Fruit fly (Drosophila melanogaster): ENCODE data around the gene CG15498.

Gene CG15498

dm6 chr3R:21584296-21584936 is 15.5 kb upstream of the CG15498 start:
- no peak for TF ChIP-seq HLH106 (tag; optimal IDR thresholded peaks at IDR 0.05)
- no peak for TF ChIP-seq Dfd (GFP tag; optimal IDR thresholded peaks at IDR 0.05)
- TF ChIP-seq ey (GFP tag; optimal IDR thresholded peaks at IDR 0.05): no peak
- no peak for TF ChIP-seq usp (GFP tag; optimal IDR thresholded peaks at IDR 0.05)
- no peak for TF ChIP-seq rgr (GFP tag; optimal IDR thresholded peaks at IDR 0.05)

- peak; percentile 74 for TF ChIP-seq psq (GFP tag; optimal IDR thresholded peaks at IDR 0.05)
- TF ChIP-seq Dfd (GFP tag; optimal IDR thresholded peaks at IDR 0.05): no peak
Measured at dm6 chr3R:21583603-21584218, 14.8 kb upstream of the CG15498 start.

dm6 chr3R:21583087-21583486 is 14.1 kb upstream of the CG15498 start:
- no peak for TF ChIP-seq h (GFP tag; optimal IDR thresholded peaks at IDR 0.05)
- no peak for TF ChIP-seq tai (GFP tag; optimal IDR thresholded peaks at IDR 0.05)
- no peak for TF ChIP-seq Vsx2 (GFP tag; optimal IDR thresholded peaks at IDR 0.05; ENCODE audit: partially characterized antibody)
- TF ChIP-seq dsf (GFP tag; optimal IDR thresholded peaks at IDR 0.05; ENCODE audit: borderline replicate concordance): no peak
- TF ChIP-seq lola (GFP tag; optimal IDR thresholded peaks at IDR 0.05): no peak
- TF ChIP-seq Abd-B (GFP tag; optimal IDR thresholded peaks at IDR 0.05): no peak
- TF ChIP-seq dl (GFP tag; optimal IDR thresholded peaks at IDR 0.05; ENCODE audit: insufficient read depth in 1 of 2, partially characterized antibody in 2 of 2): no peak
- no peak for TF ChIP-seq jim (GFP tag; optimal IDR thresholded peaks at IDR 0.05)

dm6 chr3R:21582637-21583036 is 13.7 kb upstream of the CG15498 start:
- TF ChIP-seq Rel (GFP tag; optimal IDR thresholded peaks at IDR 0.05) (no peak), Rel (tag; optimal IDR thresholded peaks at IDR 0.05) (peak; percentile 36), CG32264 (GFP tag; optimal IDR thresholded peaks at IDR 0.05) (no peak), h (GFP tag; optimal IDR thresholded peaks at IDR 0.05) (peak; percentile 39)

dm6 chr3R:21582124-21582474 is 13.2 kb upstream of the CG15498 start:
- TF ChIP-seq Hr83 (GFP tag; optimal IDR thresholded peaks at IDR 0.05; ENCODE audit: poor library complexity, severe bottlenecking): no peak
- peak; percentile 25 for TF ChIP-seq Myc (optimal IDR thresholded peaks at IDR 0.05)

- no peak for TF ChIP-seq dsf (GFP tag; optimal IDR thresholded peaks at IDR 0.05; ENCODE audit: borderline replicate concordance)
- TF ChIP-seq usp (GFP tag; optimal IDR thresholded peaks at IDR 0.05): no peak
- no peak for TF ChIP-seq Hr83 (GFP tag; optimal IDR thresholded peaks at IDR 0.05; ENCODE audit: poor library complexity, severe bottlenecking)
- TF ChIP-seq ey (GFP tag; optimal IDR thresholded peaks at IDR 0.05): no peak
- no peak for TF ChIP-seq rgr (GFP tag; optimal IDR thresholded peaks at IDR 0.05)
- no peak for TF ChIP-seq br (GFP tag; optimal IDR thresholded peaks at IDR 0.05)
- TF ChIP-seq Rel (GFP tag; optimal IDR thresholded peaks at IDR 0.05): no peak
- no peak for TF ChIP-seq Rel (tag; optimal IDR thresholded peaks at IDR 0.05)
- TF ChIP-seq pan (optimal IDR thresholded peaks at IDR 0.05): no peak
- TF ChIP-seq CG9705 (GFP tag; optimal IDR thresholded peaks at IDR 0.05): no peak
- TF ChIP-seq GATAd (GFP tag; optimal IDR thresholded peaks at IDR 0.05): no peak
Measured at dm6 chr3R:21581365-21582123, 12.6 kb upstream of the CG15498 start.

dm6 chr3R:21580091-21580490 is 11.1 kb upstream of the CG15498 start:
- peak; percentile 87 for TF ChIP-seq Myc (optimal IDR thresholded peaks at IDR 0.05)
- TF ChIP-seq N (GFP tag; optimal IDR thresholded peaks at IDR 0.05): peak; percentile 96
- peak in 1 of 2 experiments; percentile 27 for TF ChIP-seq dl (GFP tag; optimal IDR thresholded peaks at IDR 0.05; ENCODE audit: insufficient read depth in 1 of 2, partially characterized antibody in 2 of 2)
- TF ChIP-seq Hr78 (GFP tag; optimal IDR thresholded peaks at IDR 0.05): peak; percentile 80
- TF ChIP-seq Dfd (GFP tag; optimal IDR thresholded peaks at IDR 0.05): no peak
- peak; percentile 64 for TF ChIP-seq Abd-B (GFP tag; optimal IDR thresholded peaks at IDR 0.05)
- TF ChIP-seq Mio (GFP tag; optimal IDR thresholded peaks at IDR 0.05): no peak
- TF ChIP-seq jim (GFP tag; optimal IDR thresholded peaks at IDR 0.05): no peak
- TF ChIP-seq rgr (GFP tag; optimal IDR thresholded peaks at IDR 0.05): no peak
- TF ChIP-seq usp (GFP tag; optimal IDR thresholded peaks at IDR 0.05): no peak
- no peak for TF ChIP-seq woc (GFP tag; optimal IDR thresholded peaks at IDR 0.05)
- no peak for TF ChIP-seq lola (GFP tag; optimal IDR thresholded peaks at IDR 0.05)
- peak; percentile 84 for TF ChIP-seq Dif (GFP tag; optimal IDR thresholded peaks at IDR 0.05; ENCODE audit: partially characterized antibody)
- no peak for TF ChIP-seq dmrt93B (GFP tag; optimal IDR thresholded peaks at IDR 0.05)
- TF ChIP-seq Vsx2 (GFP tag; optimal IDR thresholded peaks at IDR 0.05; ENCODE audit: partially characterized antibody): peak; percentile 24

Data from whole organism, wandering third instar larva.